Worm (Caenorhabditis elegans) whole organism, L4/young adult: ENCODE results near the gene srt-14.

Experiments used
- W03F9.2 ChIP-seq: fragments of 150-350 bp; optimal IDR thresholded peaks from 2 replicates; lab custom pipeline; 2014; ENCODE audit warnings: missing biosample characterization, missing genetic modification characterization
- dao-5 ChIP-seq: sonication (generic microtip); optimal IDR thresholded peaks from 2 replicates; lab custom pipeline; 2016; ENCODE audit warnings: missing genotype, missing genetic modification characterization, moderate library complexity, missing compliant biosample characterization
- him-1 ChIP-seq: sonication (generic microtip); optimal IDR thresholded peaks from 2 replicates; lab custom pipeline; 2016; ENCODE audit warnings: missing genotype, missing genetic modification reagents, missing genetic modification characterization, missing compliant biosample characterization

- TF ChIP-seq dao-5 (no peak), W03F9.2 (no peak), him-1 (tag; lab: Kevin White, UChicago) (no peak)
Observed at ce11 chrV:4248359-4248758, 8.0 kb downstream of the srt-14 start.
